Worm (Caenorhabditis elegans): ENCODE results near the gene ogr-2.

ogr-2 gene

DNA sequence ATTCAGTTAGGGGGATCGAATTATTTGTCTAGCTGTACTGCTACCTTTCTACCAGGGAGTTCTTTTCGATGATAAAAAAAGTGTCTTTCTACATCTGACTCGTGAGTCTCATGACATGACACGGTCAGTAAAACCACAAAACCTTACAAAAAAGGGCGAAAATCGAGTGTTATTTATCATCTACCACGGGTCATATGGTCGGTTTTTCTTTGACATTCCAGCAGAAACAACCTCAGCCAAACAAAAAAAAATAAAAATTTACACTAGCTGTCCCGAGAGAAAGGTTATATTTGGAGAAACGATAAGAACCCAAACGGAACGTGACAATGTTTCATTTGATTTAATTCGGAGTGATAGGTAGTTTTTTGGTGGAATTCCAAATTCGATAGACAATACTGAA lies 21.3 kb upstream of the ogr-2 start (continued):
- no peak for TF ChIP-seq ZK546.5 (tag; optimal IDR thresholded peaks at IDR 0.05)
- TF ChIP-seq nhr-42 (GFP tag; IDR thresholded peaks at IDR 0.05), result no peak
- TF ChIP-seq egl-43 (GFP tag; IDR thresholded peaks at IDR 0.05), result no peak
- TF ChIP-seq arid-1 (GFP tag; conservative IDR thresholded peaks at IDR 0.05), result no peak

DNA sequence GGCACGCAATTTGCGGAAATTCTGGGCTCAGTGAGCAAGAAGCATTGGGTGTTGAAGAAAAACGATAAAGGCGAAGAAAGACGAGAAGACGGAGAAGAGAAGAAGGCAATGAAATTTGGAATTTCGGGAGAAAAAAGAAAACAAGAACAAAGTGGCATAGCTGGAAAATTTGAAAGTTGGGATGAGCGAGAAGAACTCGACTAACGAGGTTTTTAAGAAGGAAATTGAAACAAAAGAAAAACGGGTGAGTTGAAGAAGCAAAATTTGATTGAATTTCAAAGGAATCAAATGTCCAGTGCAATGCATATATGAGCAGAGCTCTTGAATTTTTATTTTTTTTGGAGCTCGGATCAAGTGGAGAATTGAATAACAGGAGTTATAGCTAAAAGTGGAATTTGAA lies 19.2 kb upstream of the ogr-2 start:
- TF ChIP-seq ces-1 (GFP tag; optimal IDR thresholded peaks at IDR 0.05), result peak; percentile 9
- no peak for TF ChIP-seq lin-15B (tag; optimal IDR thresholded peaks at IDR 0.05)
- TF ChIP-seq fkh-10 (GFP tag; optimal IDR thresholded peaks at IDR 0.05), result peak; percentile 44
- no peak for TF ChIP-seq lin-1 (GFP tag; IDR thresholded peaks at IDR 0.05)

DNA sequence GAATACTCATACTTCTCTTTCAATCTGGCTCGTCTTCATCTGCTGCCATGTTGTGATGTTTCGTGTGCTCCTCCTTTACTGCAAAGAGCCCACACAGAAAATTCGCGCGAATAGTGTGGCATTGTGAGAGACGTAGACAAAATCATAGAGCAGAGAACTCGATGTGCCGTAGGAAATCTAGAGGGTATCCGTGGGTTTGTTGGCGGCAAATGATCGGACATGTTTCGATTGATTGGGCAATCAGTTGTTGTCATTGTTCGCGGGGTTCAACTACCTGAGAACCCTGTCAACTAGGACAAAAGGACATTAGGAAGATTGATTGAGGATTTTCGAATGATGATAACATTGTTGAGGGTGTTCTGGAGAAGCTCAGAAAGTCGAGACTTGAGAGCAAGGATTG lies 15.9 kb upstream of the ogr-2 start:
- TF ChIP-seq unc-62 (GFP tag; optimal IDR thresholded peaks at IDR 0.05 in 1 of 2), result peak in 1 of 2 experiments; percentile 13
- TF ChIP-seq unc-62 (tag; optimal IDR thresholded peaks at IDR 0.05), result no peak
- TF ChIP-seq nhr-11 (tag; optimal IDR thresholded peaks at IDR 0.05), result peak; percentile 25
- TF ChIP-seq daf-12 (tag; optimal IDR thresholded peaks at IDR 0.05), result no peak
- TF ChIP-seq T20F7.1 (GFP tag; optimal IDR thresholded peaks at IDR 0.05), result no peak
- TF ChIP-seq aha-1 (tag), result peak; percentile 45
- no peak for TF ChIP-seq nhr-77 (tag; optimal IDR thresholded peaks at IDR 0.05)

DNA sequence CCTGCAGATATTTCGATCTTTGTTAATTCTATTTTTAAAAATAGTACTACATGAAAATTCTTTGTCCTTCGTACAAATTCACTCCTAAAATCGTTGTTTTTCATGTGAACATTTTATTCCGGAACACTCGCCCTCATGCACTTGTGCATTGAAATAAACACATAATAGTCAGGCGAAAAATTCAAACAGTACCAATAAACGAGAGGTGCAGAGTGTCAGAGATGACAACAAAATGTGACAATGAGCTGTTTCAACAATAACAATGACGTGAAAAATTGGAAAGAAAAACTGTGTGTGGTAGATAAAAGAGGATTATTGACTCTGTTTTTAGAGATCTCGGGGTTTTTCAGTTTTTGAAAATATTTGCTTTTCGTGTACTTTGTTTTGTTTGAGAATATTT lies 12.7 kb upstream of the ogr-2 start, which contains the start of gene F52H3.6:
F52H3.6 (minus strand) TSS at position 228 of the 400 bp plus-strand sequence.
- TF ChIP-seq hlh-11 (tag; optimal IDR thresholded peaks at IDR 0.05) (peak; percentile 55), dve-1 (tag; optimal IDR thresholded peaks at IDR 0.05; ENCODE audit: insufficient read depth) (peak; percentile 57), dmd-8 (GFP tag; IDR thresholded peaks at IDR 0.05) (no peak), nhr-28 (tag; optimal IDR thresholded peaks at IDR 0.05) (peak; percentile 9), lsy-2 (tag; optimal IDR thresholded peaks at IDR 0.05) (no peak), ctbp-1 (GFP tag; IDR thresholded peaks at IDR 0.05) (no peak), nhr-77 (tag; optimal IDR thresholded peaks at IDR 0.05) (peak; percentile 55), hif-1 (tag; optimal IDR thresholded peaks at IDR 0.05) (peak in 1 of 2 experiments; percentile 21), R02D3.7 (tag; optimal IDR thresholded peaks at IDR 0.05) (no peak), daf-16 (GFP tag; optimal IDR thresholded peaks at IDR 0.05) (no peak), daf-16 (tag; optimal IDR thresholded peaks at IDR 0.05) (peak; percentile 97), mes-2 (tag; optimal IDR thresholded peaks at IDR 0.05; ENCODE audit: poor library complexity, severe bottlenecking) (no peak), dmd-6 (GFP tag; IDR thresholded peaks at IDR 0.05) (0 out of 2 replicates have a peak, but pooled peaks have one; percentile 6), hlh-30 (tag; optimal IDR thresholded peaks at IDR 0.05; ENCODE audit: insufficient read depth) (peak; percentile 54), vab-7 (GFP tag; IDR thresholded peaks at IDR 0.05) (no peak), pha-4 (GFP tag; IDR thresholded peaks at IDR 0.05) (no peak), pha-4 (tag; optimal IDR thresholded peaks at IDR 0.05) (peak; percentile 17)

DNA sequence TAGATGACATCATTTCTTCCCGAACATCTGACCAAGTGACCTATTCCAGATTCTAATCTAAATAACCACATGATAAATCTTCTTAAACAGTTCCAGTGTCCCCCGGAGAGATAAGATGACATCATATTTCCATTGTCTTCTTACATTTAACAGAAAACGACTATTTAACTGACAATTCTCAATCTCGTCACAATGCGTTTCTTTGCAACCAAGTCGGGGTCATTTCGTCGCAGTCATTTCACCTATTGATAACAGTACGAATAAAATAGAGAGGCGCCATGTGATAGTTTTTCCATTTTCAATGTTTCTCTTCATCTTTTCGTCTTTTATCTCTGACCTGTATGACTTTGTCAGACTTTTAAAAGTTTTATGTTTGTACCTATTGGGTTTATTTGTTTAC lies 11.9 kb upstream of the ogr-2 start:
- TF ChIP-seq daf-12 (tag; optimal IDR thresholded peaks at IDR 0.05) (no peak), F37D6.2 (tag; optimal IDR thresholded peaks at IDR 0.05) (no peak), mdt-29 (GFP tag; IDR thresholded peaks at IDR 0.05) (0 out of 2 replicates have a peak, but pooled peaks have one; percentile 10), mxl-3 (GFP tag; optimal IDR thresholded peaks at IDR 0.05) (peak; percentile 75), ZK337.2 (GFP tag; IDR thresholded peaks at IDR 0.05) (no peak), nhr-237 (tag; optimal IDR thresholded peaks at IDR 0.05) (no peak), nhr-10 (tag; optimal IDR thresholded peaks at IDR 0.05) (peak; percentile 35), aly-2 (tag; optimal IDR thresholded peaks at IDR 0.05) (no peak), skn-1 (tag; optimal IDR thresholded peaks at IDR 0.05) (no peak), unc-62 (GFP tag; optimal IDR thresholded peaks at IDR 0.05 in 1 of 2) (peak in 1 of 2 experiments; percentile 53), unc-62 (tag; optimal IDR thresholded peaks at IDR 0.05) (no peak), T26A8.4 (GFP tag; IDR thresholded peaks at IDR 0.05) (no peak), unc-39 (tag; optimal IDR thresholded peaks at IDR 0.05) (no peak), F26F4.8 (GFP tag; conservative IDR thresholded peaks at IDR 0.05) (no peak), ceh-62 (tag; optimal IDR thresholded peaks at IDR 0.05) (no peak), nhr-48 (tag; optimal IDR thresholded peaks at IDR 0.05) (peak; percentile 62), mes-2 (tag; optimal IDR thresholded peaks at IDR 0.05; ENCODE audit: poor library complexity, severe bottlenecking) (no peak), jun-1 (tag; optimal IDR thresholded peaks at IDR 0.05) (no peak), lir-3 (tag; optimal IDR thresholded peaks at IDR 0.05) (no peak), ctbp-1 (GFP tag; IDR thresholded peaks at IDR 0.05) (no peak), F10B5.3 (tag; optimal IDR thresholded peaks at IDR 0.05) (no peak)
